Worm (Caenorhabditis elegans): ENCODE data around the gene chup-1.

DNA sequence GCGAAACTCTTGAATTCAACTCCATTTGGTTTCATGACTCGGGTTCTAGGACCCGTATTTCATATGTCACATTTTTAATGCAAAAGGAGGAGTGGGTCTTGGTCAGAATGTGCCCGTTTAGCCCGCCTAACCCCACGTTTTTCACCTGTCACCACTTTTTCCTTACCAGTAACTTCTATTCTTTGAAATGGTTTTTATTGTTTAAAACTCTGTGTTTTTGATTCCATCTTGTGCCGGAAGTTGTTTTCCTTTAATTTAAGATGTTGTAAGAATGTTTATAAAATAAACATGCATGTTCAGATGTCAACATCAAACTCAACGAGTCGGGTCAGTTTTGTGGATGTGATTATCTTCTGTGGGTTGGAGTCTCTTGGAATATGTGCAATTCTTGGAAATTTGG is 13.4 kb upstream of the chup-1 start, which contains the start of gene ZK721.4:
- TF ChIP-seq W03F9.2 (tag; optimal IDR thresholded peaks at IDR 0.05), result no peak
- no peak for TF ChIP-seq him-1 (tag; optimal IDR thresholded peaks at IDR 0.05)

All from whole organism, L4/young adult.